Fruit fly (Drosophila melanogaster) whole organism, prepupa: Measurements from ENCODE around the gene Pdxk.

ENCODE experiments used
- Blimp-1 ChIP-seq: fragments of 200-800 bp; sonication (Bioruptor generic); optimal IDR thresholded peaks from 3 replicates; lab custom pipeline; 2017; ENCODE audit warnings: missing biosample characterization, missing genetic modification characterization, mild to moderate bottlenecking, moderate library complexity, missing genetic modification reagents
- CG10631 ChIP-seq: fragments of 200-800 bp; sonication (Bioruptor generic); optimal IDR thresholded peaks from 2 replicates; lab custom pipeline; 2016; ENCODE audit warnings: missing biosample characterization, missing genetic modification characterization
- CG10669 ChIP-seq: fragments of 200-800 bp; sonication (Bioruptor generic); optimal IDR thresholded peaks from 3 replicates; lab custom pipeline; 2018; ENCODE audit warnings: missing biosample characterization, mild to moderate bottlenecking, missing genetic modification characterization, moderate library complexity
- CG11762 ChIP-seq: fragments of 200-800 bp; sonication (Bioruptor generic); optimal IDR thresholded peaks from 3 replicates; lab custom pipeline; 2016; ENCODE audit warnings: missing biosample characterization, missing genetic modification characterization; ENCODE audit not compliant: insufficient read depth
- CG11902 ChIP-seq: fragments of 200-800 bp; sonication (Bioruptor generic); optimal IDR thresholded peaks from 3 replicates; lab custom pipeline; 2016; ENCODE audit warnings: missing biosample characterization, missing genetic modification characterization
- CG15336 ChIP-seq: fragments of 200-800 bp; sonication (Bioruptor generic); IDR thresholded peaks from 2 replicates; pipeline ENCODE4 v1.3.6; 2022; ENCODE audit warnings: missing biosample characterization, missing genetic modification characterization
- CG32006 ChIP-seq: fragments of 200-800 bp; sonication (Bioruptor generic); optimal IDR thresholded peaks from 3 replicates; lab custom pipeline; 2017; ENCODE audit warnings: missing biosample characterization, mild to moderate bottlenecking, missing genetic modification characterization
- CG4318 ChIP-seq: fragments of 200-800 bp; sonication (Bioruptor generic); optimal IDR thresholded peaks from 3 replicates; lab custom pipeline; 2017; ENCODE audit warnings: missing biosample characterization, mild to moderate bottlenecking, missing genetic modification characterization
- CG6163 ChIP-seq: fragments of 200-800 bp; sonication (Bioruptor generic); IDR thresholded peaks from 3 replicates; pipeline ENCODE4 v1.3.6; 2022; ENCODE audit warnings: missing biosample characterization, missing genetic modification characterization
- CG6854 ChIP-seq: fragments of 200-800 bp; sonication (Bioruptor generic); optimal IDR thresholded peaks from 2 replicates; lab custom pipeline; 2017; ENCODE audit warnings: missing biosample characterization, mild to moderate bottlenecking, missing genetic modification characterization
- CG7368 ChIP-seq: fragments of 200-800 bp; sonication (Bioruptor generic); optimal IDR thresholded peaks from 3 replicates; lab custom pipeline; 2016; ENCODE audit warnings: missing biosample characterization, missing genetic modification characterization
- CG8119 ChIP-seq: fragments of 200-800 bp; sonication (Bioruptor generic); IDR thresholded peaks from 3 replicates; pipeline ENCODE4 v1.3.6; 2022; ENCODE audit warnings: missing biosample characterization, missing genetic modification characterization
- CG8632 ChIP-seq: fragments of 200-800 bp; sonication (Bioruptor generic); optimal IDR thresholded peaks from 3 replicates; lab custom pipeline; 2016; ENCODE audit warnings: missing biosample characterization, missing genetic modification characterization
- Eip75B ChIP-seq: fragments of 200-800 bp; sonication (Bioruptor generic); optimal IDR thresholded peaks from 3 replicates; lab custom pipeline; 2016; ENCODE audit warnings: missing biosample characterization, missing genetic modification characterization
- Eip78C ChIP-seq: fragments of 200-800 bp; sonication (Bioruptor generic); peaks from one replicate; lab custom pipeline; 2016; ENCODE audit warnings: missing biosample characterization, missing genetic modification characterization
- Ets21C ChIP-seq: fragments of 200-800 bp; sonication (Bioruptor generic); optimal IDR thresholded peaks from 3 replicates; lab custom pipeline; 2016; ENCODE audit warnings: missing biosample characterization, missing genetic modification characterization
- Ets96B ChIP-seq: fragments of 200-800 bp; optimal IDR thresholded peaks from 2 replicates; lab custom pipeline; 2019; ENCODE audit warnings: missing biosample characterization, mild to moderate bottlenecking, missing genetic modification characterization, moderate library complexity
- Gug ChIP-seq: fragments of 200-800 bp; sonication (Bioruptor generic); IDR thresholded peaks from 2 replicates; pipeline ENCODE4 v1.3.6; 2022; ENCODE audit warnings: missing biosample characterization, missing genetic modification characterization
- Hr38 ChIP-seq: sonication (Bioruptor generic); optimal IDR thresholded peaks from 2 replicates; lab custom pipeline; 2016; ENCODE audit warnings: missing biosample characterization, missing genetic modification characterization
- Hr39 ChIP-seq: fragments of 200-800 bp; sonication (Bioruptor generic); optimal IDR thresholded peaks from 2 replicates; lab custom pipeline; 2016; ENCODE audit warnings: missing biosample characterization, missing genetic modification characterization
- Hr4 ChIP-seq: fragments of 200-800 bp; sonication (Bioruptor generic); optimal IDR thresholded peaks from 3 replicates; lab custom pipeline; 2016; ENCODE audit warnings: missing biosample characterization, missing genetic modification characterization
- Lpt ChIP-seq: fragments of 200-800 bp; sonication (Bioruptor generic); optimal IDR thresholded peaks from 3 replicates; lab custom pipeline; 2016; ENCODE audit warnings: missing biosample characterization, missing genetic modification characterization
- Met ChIP-seq: fragments of 200-800 bp; sonication (Bioruptor generic); optimal IDR thresholded peaks from 3 replicates; lab custom pipeline; 2016; ENCODE audit warnings: missing biosample characterization, missing genetic modification characterization
- Smox ChIP-seq: fragments of 200-800 bp; sonication (Bioruptor generic); optimal IDR thresholded peaks from 3 replicates; lab custom pipeline; 2016; ENCODE audit warnings: missing biosample characterization, missing genetic modification characterization
- Sox14 ChIP-seq: fragments of 200-800 bp; sonication (Bioruptor generic); optimal IDR thresholded peaks from 3 replicates; lab custom pipeline; 2016; ENCODE audit warnings: missing biosample characterization, missing genetic modification characterization
- Sox15 ChIP-seq: fragments of 200-800 bp; sonication (Bioruptor generic); optimal IDR thresholded peaks from 3 replicates; lab custom pipeline; 2016; ENCODE audit warnings: missing biosample characterization, missing genetic modification characterization
- achi ChIP-seq: fragments of 200-800 bp; sonication (Bioruptor generic); optimal IDR thresholded peaks from 3 replicates; lab custom pipeline; 2016; ENCODE audit warnings: missing biosample characterization, missing genetic modification characterization
- acj6 ChIP-seq: fragments of 200-800 bp; sonication (Bioruptor generic); optimal IDR thresholded peaks from 3 replicates; lab custom pipeline; 2016; ENCODE audit warnings: missing biosample characterization, missing genetic modification characterization
- cyc ChIP-seq: fragments of 200-800 bp; sonication (Bioruptor generic); optimal IDR thresholded peaks from 3 replicates; lab custom pipeline; 2016; ENCODE audit warnings: missing biosample characterization, missing genetic modification characterization
- dsx ChIP-seq: fragments of 200-800 bp; optimal IDR thresholded peaks from 3 replicates; lab custom pipeline; 2019; ENCODE audit warnings: missing biosample characterization, mild to moderate bottlenecking, missing genetic modification characterization, moderate library complexity; ENCODE audit not compliant: poor library complexity, severe bottlenecking
- eg ChIP-seq: fragments of 200-800 bp; sonication (Bioruptor generic); IDR thresholded peaks from 3 replicates; pipeline ENCODE4 v1.3.6; 2022; ENCODE audit warnings: missing biosample characterization, missing genetic modification characterization
- esn ChIP-seq: fragments of 200-800 bp; sonication (Bioruptor generic); optimal IDR thresholded peaks from 2 replicates; lab custom pipeline; 2016; ENCODE audit warnings: missing biosample characterization, mild to moderate bottlenecking, missing genetic modification characterization, moderate library complexity
- fd85E ChIP-seq: fragments of 200-800 bp; sonication (Bioruptor generic); optimal IDR thresholded peaks from 3 replicates; lab custom pipeline; 2016; ENCODE audit warnings: missing biosample characterization, missing genetic modification characterization
- fkh ChIP-seq: fragments of 200-800 bp; sonication (Bioruptor generic); optimal IDR thresholded peaks from 3 replicates; lab custom pipeline; 2017; ENCODE audit warnings: missing biosample characterization, mild to moderate bottlenecking, missing genetic modification characterization, moderate library complexity
- lz ChIP-seq: fragments of 200-800 bp; sonication (Bioruptor generic); optimal IDR thresholded peaks from 3 replicates; lab custom pipeline; 2016; ENCODE audit warnings: missing biosample characterization, missing genetic modification characterization
- net ChIP-seq: fragments of 200-800 bp; sonication (Bioruptor generic); optimal IDR thresholded peaks from 3 replicates; lab custom pipeline; 2016; ENCODE audit warnings: missing biosample characterization, missing genetic modification characterization
- pdm3 ChIP-seq: fragments of 200-800 bp; sonication (Bioruptor generic); optimal IDR thresholded peaks from 3 replicates; lab custom pipeline; 2016; ENCODE audit warnings: missing biosample characterization, missing genetic modification characterization
- salr ChIP-seq, 2 experiments: fragments of 200-800 bp; sonication (Bioruptor generic); optimal IDR thresholded peaks; 3 replicates each; lab custom pipeline; 2016 to 2018; ENCODE audit warnings: missing biosample characterization in 2 of 2, missing genetic modification characterization in 2 of 2, mild to moderate bottlenecking in 1 of 2
- spab ChIP-seq: fragments of 200-800 bp; sonication (Bioruptor generic); optimal IDR thresholded peaks from 2 replicates; lab custom pipeline; 2017; ENCODE audit warnings: missing biosample characterization, mild to moderate bottlenecking, missing genetic modification characterization, missing genetic modification reagents
- ss ChIP-seq, 2 experiments: fragments of 200-800 bp; sonication (Bioruptor generic); optimal IDR thresholded peaks; 2 replicates in 1 of 2; 3 replicates in 1 of 2; lab custom pipeline; 2017 to 2018; ENCODE audit warnings: mild to moderate bottlenecking in 2 of 2, missing biosample characterization in 2 of 2, missing genetic modification characterization in 2 of 2, moderate library complexity in 1 of 2
- svp ChIP-seq: fragments of 200-800 bp; sonication (Bioruptor generic); peaks from one replicate; lab custom pipeline; 2016; ENCODE audit warnings: missing biosample characterization, missing genetic modification characterization
- topi ChIP-seq: fragments of 200-800 bp; sonication (Bioruptor generic); optimal IDR thresholded peaks from 3 replicates; lab custom pipeline; 2016; ENCODE audit warnings: missing biosample characterization, missing genetic modification characterization
- vri ChIP-seq: fragments of 200-800 bp; sonication (Bioruptor generic); optimal IDR thresholded peaks from 3 replicates; lab custom pipeline; 2016; ENCODE audit warnings: missing biosample characterization, mild to moderate bottlenecking, missing genetic modification characterization

Gene Pdxk

dm6 chr3L:9340839-9341238, 19.3 kb upstream of the Pdxk start:
- TF ChIP-seq Sox14 (GFP tag; lab: Kevin White, UChicago) = peak; percentile 22
- TF ChIP-seq CG32006 (GFP tag; lab: Kevin White, UChicago) = no peak
- peak; percentile 21 for TF ChIP-seq svp (GFP tag; lab: Kevin White, UChicago)
- TF ChIP-seq CG4318 (GFP tag; lab: Kevin White, UChicago) = no peak
- peak; percentile 34 for TF ChIP-seq fkh (GFP tag; lab: Kevin White, UChicago)

dm6 chr3L:9343963-9344362, 16.2 kb upstream of the Pdxk start:
- TF ChIP-seq Sox14 (GFP tag; lab: Kevin White, UChicago) = no peak
- no peak for TF ChIP-seq acj6 (GFP tag; lab: Kevin White, UChicago)
- no peak for TF ChIP-seq ss (GFP tag; optimal IDR thresholded peaks at IDR 0.05; lab: Kevin White, UChicago)
- TF ChIP-seq net (GFP tag; lab: Kevin White, UChicago) = no peak
- no peak for TF ChIP-seq CG8119 (GFP tag; lab: Robert Waterston, UW)
- TF ChIP-seq Gug = no peak
- TF ChIP-seq Hr4 (GFP tag; lab: Kevin White, UChicago) = no peak
- no peak for TF ChIP-seq Eip78C (GFP tag; lab: Kevin White, UChicago)
- no peak for TF ChIP-seq Smox (GFP tag; lab: Kevin White, UChicago)
- TF ChIP-seq CG8632 (GFP tag; lab: Kevin White, UChicago) = no peak
- no peak for TF ChIP-seq cyc (GFP tag; lab: Kevin White, UChicago)
- TF ChIP-seq esn (GFP tag; lab: Kevin White, UChicago) = no peak
- no peak for TF ChIP-seq CG6163 (GFP tag; lab: Robert Waterston, UW)
- no peak for TF ChIP-seq Sox15
- no peak for TF ChIP-seq Ets21C (GFP tag; lab: Kevin White, UChicago)
- no peak for TF ChIP-seq Lpt (GFP tag; lab: Kevin White, UChicago)
- TF ChIP-seq pdm3 = no peak

dm6 chr3L:9345157-9345556, 15.0 kb upstream of the Pdxk start:
- TF ChIP-seq svp (GFP tag; lab: Kevin White, UChicago) = peak; percentile 69
- TF ChIP-seq CG7368 (GFP tag; lab: Kevin White, UChicago) = no peak
- no peak for TF ChIP-seq CG11902 (GFP tag; lab: Kevin White, UChicago)

- TF ChIP-seq CG15336 (GFP tag; lab: Robert Waterston, UW) (no peak), ss (GFP tag; optimal IDR thresholded peaks at IDR 0.05; lab: Kevin White, UChicago) (no peak), lz (GFP tag; lab: Kevin White, UChicago) (no peak), CG8632 (GFP tag; lab: Kevin White, UChicago) (no peak), acj6 (GFP tag; lab: Kevin White, UChicago) (no peak), CG4318 (GFP tag; lab: Kevin White, UChicago) (no peak), fd85E (no peak), CG32006 (GFP tag; lab: Kevin White, UChicago) (no peak), Sox15 (no peak), Hr39 (no peak), vri (GFP tag; lab: Kevin White, UChicago) (peak; percentile 32), Eip75B (peak; percentile 7), CG6163 (GFP tag; lab: Robert Waterston, UW) (no peak), CG10669 (GFP tag; lab: Kevin White, UChicago) (no peak), Ets21C (GFP tag; lab: Kevin White, UChicago) (no peak), topi (GFP tag; lab: Kevin White, UChicago) (peak; percentile 22), CG8119 (GFP tag; lab: Robert Waterston, UW) (no peak), eg (no peak), Gug (no peak), Hr38 (GFP tag; lab: Kevin White, UChicago) (no peak), CG11762 (no peak), achi (GFP tag; lab: Kevin White, UChicago) (peak; percentile 28), svp (GFP tag; lab: Kevin White, UChicago) (peak; percentile 79), Ets96B (tag; lab: Kevin White, UChicago) (no peak), Sox14 (GFP tag; lab: Kevin White, UChicago) (no peak), dsx (no peak), Hr4 (GFP tag; lab: Kevin White, UChicago) (peak; percentile 37), CG6854 (no peak), Met (peak; percentile 20), Smox (GFP tag; lab: Kevin White, UChicago) (no peak), Blimp-1 (GFP tag; lab: Kevin White, UChicago) (no peak), CG10631 (no peak), net (GFP tag; lab: Kevin White, UChicago) (no peak), spab (GFP tag; lab: Kevin White, UChicago) (no peak), cyc (GFP tag; lab: Kevin White, UChicago) (no peak), salr (GFP tag; optimal IDR thresholded peaks at IDR 0.05; lab: Kevin White, UChicago) (no peak), CG11902 (GFP tag; lab: Kevin White, UChicago) (no peak)
Observed at dm6 chr3L:9349314-9349733, 10.8 kb upstream of the Pdxk start, which contains the start of gene PGRP-LF. PGRP-LF (plus strand) TSS chr3L:9349609.
